Fruit fly (Drosophila melanogaster) whole organism, embryonic: ENCODE measurements around the gene CG33966.

Source experiments
- Abd-B ChIP-seq: fragments of 200-800 bp; sonication (Bioruptor generic); optimal IDR thresholded peaks from 2 replicates; lab custom pipeline; 2018; ENCODE audit warnings: missing biosample characterization, mild to moderate bottlenecking, missing genetic modification characterization, moderate library complexity
- Antp ChIP-seq: fragments of 200-800 bp; sonication (Bioruptor generic); optimal IDR thresholded peaks from 3 replicates; lab custom pipeline; 2016; ENCODE audit warnings: missing biosample characterization, missing genetic modification characterization
- Atf6 ChIP-seq: fragments of 200-800 bp; sonication (Bioruptor generic); IDR thresholded peaks from 2 replicates; pipeline ENCODE4 v1.3.6; 2022; ENCODE audit warnings: missing biosample characterization, missing genetic modification characterization
- CG10209 ChIP-seq: fragments of 200-800 bp; sonication (Bioruptor generic); optimal IDR thresholded peaks from 3 replicates; lab custom pipeline; 2017; ENCODE audit warnings: missing biosample characterization, mild to moderate bottlenecking, missing genetic modification characterization, missing genetic modification reagents
- CG10267 ChIP-seq: fragments of 200-800 bp; sonication (Bioruptor generic); optimal IDR thresholded peaks from 2 replicates; lab custom pipeline; 2018; ENCODE audit warnings: missing biosample characterization, mild to moderate bottlenecking, missing genetic modification characterization, moderate library complexity
- CG1233 ChIP-seq: fragments of 200-800 bp; sonication (Bioruptor generic); optimal IDR thresholded peaks from 4 replicates; lab custom pipeline; 2018; ENCODE audit warnings: missing biosample characterization, mild to moderate bottlenecking, missing genetic modification characterization
- CG13123 ChIP-seq: fragments of 200-800 bp; sonication (Bioruptor generic); optimal IDR thresholded peaks from 2 replicates; lab custom pipeline; 2016; ENCODE audit warnings: missing biosample characterization, missing genetic modification characterization
- CG14441 ChIP-seq: fragments of 200-800 bp; sonication (Bioruptor generic); IDR thresholded peaks from 2 replicates; pipeline ENCODE4 v1.3.6; 2022; ENCODE audit warnings: missing biosample characterization, missing genetic modification characterization
- CG1647 ChIP-seq: fragments of 200-800 bp; sonication (Bioruptor generic); optimal IDR thresholded peaks from 3 replicates; lab custom pipeline; 2016; ENCODE audit warnings: missing biosample characterization, missing genetic modification characterization
- CG18011 ChIP-seq: fragments of 200-800 bp; sonication (Bioruptor generic); optimal IDR thresholded peaks from 2 replicates; lab custom pipeline; 2017; ENCODE audit warnings: missing biosample characterization, missing genetic modification characterization, mild to moderate bottlenecking, moderate library complexity, missing genotype
- CG2129 ChIP-seq: fragments of 200-800 bp; sonication (Bioruptor generic); IDR thresholded peaks from 2 replicates; pipeline ENCODE4 v1.3.6; 2022; ENCODE audit warnings: missing biosample characterization, missing genetic modification characterization; ENCODE audit not compliant: partially characterized antibody
- CG2199 ChIP-seq: fragments of 200-800 bp; sonication (Bioruptor generic); IDR thresholded peaks from 3 replicates; pipeline ENCODE4 v1.3.6; 2022; ENCODE audit warnings: missing biosample characterization, missing genetic modification characterization
- CG2712 ChIP-seq: fragments of 200-800 bp; optimal IDR thresholded peaks from 3 replicates; lab custom pipeline; 2019; ENCODE audit warnings: missing biosample characterization, mild to moderate bottlenecking, missing genetic modification characterization, moderate library complexity
- CG33213 ChIP-seq: fragments of 200-800 bp; sonication (Bioruptor generic); optimal IDR thresholded peaks from 3 replicates; lab custom pipeline; 2016; ENCODE audit warnings: missing biosample characterization, missing genetic modification characterization
- CG6272 ChIP-seq: fragments of 200-800 bp; sonication (Bioruptor generic); IDR thresholded peaks from 2 replicates; pipeline ENCODE4 v1.3.6; 2022; ENCODE audit warnings: missing biosample characterization, missing genetic modification characterization
- CG6765 ChIP-seq: fragments of 200-800 bp; sonication (Bioruptor generic); optimal IDR thresholded peaks from 3 replicates; lab custom pipeline; 2017; ENCODE audit warnings: missing biosample characterization, mild to moderate bottlenecking, missing genetic modification characterization
- CG9727 ChIP-seq: fragments of 200-800 bp; sonication (Bioruptor generic); optimal IDR thresholded peaks from 3 replicates; lab custom pipeline; 2017; ENCODE audit warnings: missing biosample characterization, mild to moderate bottlenecking, missing genetic modification characterization
- Chrac-16 ChIP-seq: fragments of 200-800 bp; sonication (Bioruptor generic); optimal IDR thresholded peaks from 3 replicates; lab custom pipeline; 2016; ENCODE audit warnings: missing biosample characterization, missing genetic modification characterization
- Deaf1 ChIP-seq: fragments of 200-800 bp; optimal IDR thresholded peaks from 3 replicates; lab custom pipeline; 2019; ENCODE audit warnings: missing biosample characterization, mild to moderate bottlenecking, missing genetic modification characterization, moderate library complexity
- HHEX ChIP-seq: fragments of 200-800 bp; sonication (Bioruptor generic); optimal IDR thresholded peaks from 3 replicates; lab custom pipeline; 2017; ENCODE audit warnings: missing biosample characterization, mild to moderate bottlenecking, missing genetic modification characterization, missing genetic modification reagents
- HmgZ ChIP-seq: fragments of 200-800 bp; sonication (Bioruptor generic); optimal IDR thresholded peaks from 2 replicates; lab custom pipeline; 2018; ENCODE audit warnings: missing biosample characterization, mild to moderate bottlenecking, missing genetic modification characterization
- Hr3 ChIP-seq: fragments of 200-800 bp; sonication (Bioruptor generic); optimal IDR thresholded peaks from 3 replicates; lab custom pipeline; 2016; ENCODE audit warnings: missing biosample characterization, missing genetic modification characterization
- Hr78 ChIP-seq, 2 experiments: fragments of 200-800 bp in 1 of 2; fragments of >200 bp in 1 of 2; sonication (Bioruptor generic) in 1 of 2; optimal IDR thresholded peaks; 2 replicates each; lab custom pipeline; 2017 to 2019; ENCODE audit warnings: missing biosample characterization in 2 of 2, missing genetic modification characterization in 2 of 2, mild to moderate bottlenecking in 1 of 2, moderate library complexity in 1 of 2
- Opbp ChIP-seq: fragments of 200-800 bp; sonication (Bioruptor generic); IDR thresholded peaks from 3 replicates; pipeline ENCODE4 v1.3.6; 2022; ENCODE audit warnings: missing biosample characterization, missing genetic modification characterization; ENCODE audit not compliant: partially characterized antibody
- Taf1 ChIP-seq: fragments of 200-800 bp; sonication (Bioruptor generic); IDR thresholded peaks from 2 replicates; pipeline ENCODE4 v1.3.6; 2022; ENCODE audit warnings: missing biosample characterization, missing genetic modification characterization
- ap ChIP-seq: fragments of 200-800 bp; sonication (Bioruptor generic); IDR thresholded peaks from 2 replicates; pipeline ENCODE4 v1.3.6; 2022; ENCODE audit warnings: missing biosample characterization, missing genetic modification characterization
- cad ChIP-seq: fragments of >200 bp; optimal IDR thresholded peaks from 2 replicates; lab custom pipeline; 2017; ENCODE audit warnings: missing biosample characterization, missing genetic modification characterization
- cato ChIP-seq: fragments of 200-800 bp; sonication (Bioruptor generic); optimal IDR thresholded peaks from 2 replicates; lab custom pipeline; 2016; ENCODE audit warnings: missing biosample characterization, missing genetic modification characterization, borderline replicate concordance
- croc ChIP-seq: fragments of 200-800 bp; sonication (Bioruptor generic); conservative IDR thresholded peaks from 3 replicates; pipeline ENCODE4 v1.3.6; 2022; ENCODE audit warnings: missing biosample characterization, missing genetic modification characterization
- crp ChIP-seq, 2 experiments: fragments of 200-800 bp; sonication (Bioruptor generic); optimal IDR thresholded peaks; 2 replicates in 1 of 2; 3 replicates in 1 of 2; lab custom pipeline; 2017; ENCODE audit warnings: missing biosample characterization in 2 of 2, missing genetic modification characterization in 2 of 2, mild to moderate bottlenecking in 1 of 2, moderate library complexity in 1 of 2
- dpn ChIP-seq, 2 experiments: fragments of 200-800 bp; sonication (Bioruptor generic); optimal IDR thresholded peaks; 3 replicates each; lab custom pipeline; 2016; ENCODE audit warnings: missing biosample characterization in 2 of 2, missing genetic modification characterization in 2 of 2
- exex ChIP-seq: fragments of 200-800 bp; sonication (Bioruptor generic); optimal IDR thresholded peaks from 4 replicates; lab custom pipeline; 2018; ENCODE audit warnings: missing biosample characterization, mild to moderate bottlenecking, missing genetic modification characterization, moderate library complexity
- fd64A ChIP-seq: fragments of 200-800 bp; sonication (Bioruptor generic); optimal IDR thresholded peaks from 3 replicates; lab custom pipeline; 2018; ENCODE audit warnings: missing biosample characterization, mild to moderate bottlenecking, missing genetic modification characterization
- grn ChIP-seq: fragments of 200-800 bp; sonication (Bioruptor generic); optimal IDR thresholded peaks from 3 replicates; lab custom pipeline; 2017; ENCODE audit warnings: missing biosample characterization, missing genetic modification characterization
- jigr1 ChIP-seq: fragments of 200-800 bp; sonication (Bioruptor generic); IDR thresholded peaks from 3 replicates; pipeline ENCODE4 v1.3.6; 2022; ENCODE audit warnings: missing biosample characterization, missing genetic modification characterization
- knrl ChIP-seq: fragments of 200-800 bp; sonication (Bioruptor generic); IDR thresholded peaks from 3 replicates; pipeline ENCODE4 v1.3.6; 2022; ENCODE audit warnings: missing biosample characterization, missing genetic modification characterization; ENCODE audit not compliant: partially characterized antibody
- lov ChIP-seq, 2 experiments: fragments of 200-800 bp in 1 of 2; fragments of >200 bp in 1 of 2; sonication (Bioruptor generic) in 1 of 2; IDR thresholded peaks in 1 of 2; optimal IDR thresholded peaks in 1 of 2; 2 replicates in 1 of 2; 3 replicates in 1 of 2; pipeline versions ENCODE4 v1.3.6 to Lab custom; 2017 to 2022; ENCODE audit warnings: missing biosample characterization in 1 of 2, missing genetic modification characterization in 1 of 2
- nmo ChIP-seq: fragments of 200-800 bp; sonication (Bioruptor generic); optimal IDR thresholded peaks from 2 replicates; lab custom pipeline; 2018; ENCODE audit warnings: missing biosample characterization, mild to moderate bottlenecking, missing genetic modification characterization, moderate library complexity
- nom ChIP-seq: fragments of 200-800 bp; sonication (Bioruptor generic); optimal IDR thresholded peaks from 2 replicates; lab custom pipeline; 2017; ENCODE audit warnings: missing biosample characterization, missing genetic modification characterization, mild to moderate bottlenecking, moderate library complexity, missing genetic modification reagents
- pum ChIP-seq: fragments of 200-800 bp; sonication (Bioruptor generic); optimal IDR thresholded peaks from 2 replicates; lab custom pipeline; 2016; ENCODE audit warnings: missing biosample characterization, missing genetic modification characterization
- seq ChIP-seq: fragments of 200-800 bp; sonication (Bioruptor generic); IDR thresholded peaks from 2 replicates; pipeline ENCODE4 v1.3.6; 2022; ENCODE audit warnings: missing biosample characterization, missing genetic modification characterization
- ssp ChIP-seq: fragments of 200-800 bp; sonication (Bioruptor generic); IDR thresholded peaks from 2 replicates; pipeline ENCODE4 v1.3.6; 2022; ENCODE audit warnings: missing biosample characterization, missing genetic modification characterization
- stwl ChIP-seq: fragments of 200-800 bp; sonication (Bioruptor generic); optimal IDR thresholded peaks from 3 replicates; lab custom pipeline; 2018; ENCODE audit warnings: missing biosample characterization, mild to moderate bottlenecking, missing genetic modification characterization, moderate library complexity
- vfl ChIP-seq: fragments of 200-800 bp; sonication (Bioruptor generic); optimal IDR thresholded peaks from 2 replicates; lab custom pipeline; 2016; ENCODE audit warnings: missing biosample characterization, missing genetic modification characterization

CG33966 gene

DNA sequence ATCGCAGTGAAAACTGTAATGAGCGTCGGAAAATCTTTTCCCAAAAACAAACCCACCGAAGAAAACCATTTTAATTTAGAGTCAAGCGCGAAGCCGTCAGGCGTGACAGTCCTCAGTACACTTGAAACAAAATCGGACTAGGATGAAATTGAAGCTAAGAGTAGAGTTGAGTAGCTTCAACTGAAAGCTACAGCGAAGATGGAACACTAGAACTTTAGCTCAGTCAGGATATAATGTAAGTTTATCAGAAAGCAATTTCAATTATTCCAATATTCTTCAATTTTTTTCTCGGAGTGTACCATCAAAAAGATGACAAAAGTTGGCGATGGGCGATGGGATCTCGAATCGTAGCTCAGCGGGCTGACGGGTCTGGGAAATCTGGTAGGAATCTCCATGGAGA is 17.5 kb upstream of the CG33966 start (continued):
- peak; percentile 14 for TF ChIP-seq Abd-B (GFP tag; lab: Kevin White, UChicago)
- TF ChIP-seq croc: 0 out of 3 replicates have a peak, but pooled peaks have one; percentile 20
- TF ChIP-seq CG14441 (GFP tag; lab: Robert Waterston, UW): 0 out of 2 replicates have a peak, but pooled peaks have one; percentile 18
- peak; percentile 6 for TF ChIP-seq CG1233 (GFP tag; lab: Kevin White, UChicago)
- TF ChIP-seq Chrac-16 (GFP tag; lab: Kevin White, UChicago): peak; percentile 17
- peak; percentile 20 for TF ChIP-seq Antp (GFP tag; lab: Kevin White, UChicago)
- TF ChIP-seq pum (GFP tag; lab: Kevin White, UChicago): peak; percentile 38
- no peak for TF ChIP-seq cato (GFP tag; lab: Kevin White, UChicago)
- peak; percentile 33 for TF ChIP-seq CG33213
- TF ChIP-seq dpn (GFP tag; optimal IDR thresholded peaks at IDR 0.05; lab: Kevin White, UChicago): peak; percentile 16 to 39
- TF ChIP-seq HHEX (GFP tag; lab: Kevin White, UChicago): peak; percentile 29
- TF ChIP-seq CG10267 (tag; lab: Kevin White, UChicago): peak; percentile 14
- TF ChIP-seq CG9727 (GFP tag; lab: Kevin White, UChicago): peak; percentile 9
- TF ChIP-seq, all 482 proteins: peak for 152

DNA sequence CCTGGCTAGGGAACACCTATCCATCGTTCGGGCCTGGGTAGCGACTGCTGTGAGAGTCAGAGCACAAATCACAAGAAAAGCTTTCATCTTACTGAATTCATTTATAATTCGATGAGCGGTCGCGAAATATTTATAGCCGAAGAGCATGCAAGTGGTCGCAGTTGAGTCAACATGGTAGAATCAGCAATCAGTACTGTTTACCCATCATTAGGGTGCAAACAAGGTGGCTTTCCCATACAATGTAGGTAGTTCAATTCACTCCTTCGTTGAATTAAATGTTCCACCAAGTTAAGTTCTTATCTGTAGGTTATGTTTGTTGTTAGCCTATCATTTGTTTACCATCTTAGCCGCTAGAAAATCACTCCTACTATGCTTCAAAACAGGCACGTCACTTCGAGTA is 15.3 kb upstream of the CG33966 start, which contains the start of gene LysP:
TSS of gene LysP (minus strand) at position 101 of the 400 bp plus-strand sequence.
- TF ChIP-seq nmo (GFP tag; lab: Kevin White, UChicago): no peak
- TF ChIP-seq exex (tag; lab: Kevin White, UChicago): peak; percentile 15
- TF ChIP-seq grn (GFP tag; lab: Kevin White, UChicago): peak; percentile 43
- no peak for TF ChIP-seq crp (GFP tag; optimal IDR thresholded peaks at IDR 0.05; lab: Kevin White, UChicago)
- TF ChIP-seq, all 482 proteins: peak for 2

DNA sequence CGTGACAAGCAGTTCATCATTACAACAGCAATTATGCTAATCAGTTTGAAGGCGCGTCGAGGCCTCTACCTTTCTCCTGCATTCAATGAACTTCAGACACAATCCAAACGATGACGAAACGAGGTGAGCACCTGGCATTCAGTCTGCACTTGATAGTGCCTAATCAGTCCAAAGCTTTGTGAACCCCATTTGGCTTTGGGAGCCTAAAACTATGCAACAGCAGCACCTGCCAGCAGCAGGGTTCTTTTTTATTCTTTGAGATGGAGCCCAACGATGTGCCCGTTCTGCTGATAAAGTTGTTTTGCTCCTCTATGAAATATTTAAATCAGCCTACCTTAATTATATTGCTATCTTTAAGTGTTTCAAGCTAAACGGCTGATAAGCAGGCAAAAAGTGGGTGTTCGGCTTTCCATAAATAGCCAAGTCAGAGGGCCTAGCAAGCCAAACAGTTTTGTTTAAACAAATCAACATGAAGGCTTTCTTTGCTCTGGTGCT is 6.6 kb upstream of the CG33966 start, which contains the start of gene LysS:
TSS of gene LysS (plus strand) at position 445 of the 495 bp plus-strand sequence.
- TF ChIP-seq Hr78 (GFP tag; optimal IDR thresholded peaks at IDR 0.05; lab: Kevin White, UChicago): no peak
- no peak for TF ChIP-seq Taf1 (GFP tag; lab: Robert Waterston, UW)
- TF ChIP-seq CG6272: no peak
- no peak for TF ChIP-seq fd64A
- peak; percentile 23 for TF ChIP-seq grn (GFP tag; lab: Kevin White, UChicago)
- 0 out of 3 replicates have a peak, but pooled peaks have one; percentile 36 for TF ChIP-seq CG2199 (GFP tag; lab: Robert Waterston, UW)
- no peak for TF ChIP-seq CG2712 (tag; lab: Kevin White, UChicago)
- TF ChIP-seq CG10209 (GFP tag; lab: Kevin White, UChicago): no peak
- TF ChIP-seq lov (optimal IDR thresholded peaks at IDR 0.05; lab: Kevin White, UChicago): no peak
- no peak for TF ChIP-seq lov (GFP tag; IDR thresholded peaks at IDR 0.05; lab: Robert Waterston, UW)
- no peak for TF ChIP-seq CG13123 (GFP tag; lab: Kevin White, UChicago)
- TF ChIP-seq Deaf1: no peak
- no peak for TF ChIP-seq CG1647 (GFP tag; lab: Kevin White, UChicago)
- TF ChIP-seq Atf6 (GFP tag; lab: Robert Waterston, UW): no peak
- no peak for TF ChIP-seq knrl (GFP tag; lab: Robert Waterston, UW)
- no peak for TF ChIP-seq CG2129 (GFP tag; lab: Robert Waterston, UW)
- TF ChIP-seq ssp (GFP tag; lab: Robert Waterston, UW): no peak
- no peak for TF ChIP-seq jigr1 (GFP tag; lab: Robert Waterston, UW)
- no peak for TF ChIP-seq Hr3
- TF ChIP-seq cad (GFP tag; lab: Kevin White, UChicago): no peak
- no peak for TF ChIP-seq seq (GFP tag; lab: Robert Waterston, UW)
- TF ChIP-seq HmgZ (tag; lab: Kevin White, UChicago): no peak
- TF ChIP-seq exex (tag; lab: Kevin White, UChicago): peak; percentile 58
- no peak for TF ChIP-seq ap (GFP tag; lab: Robert Waterston, UW)
- TF ChIP-seq Opbp (GFP tag; lab: Robert Waterston, UW): no peak
- TF ChIP-seq stwl (tag; lab: Kevin White, UChicago): no peak
- TF ChIP-seq vfl (GFP tag; lab: Kevin White, UChicago): no peak
- TF ChIP-seq CG6765 (GFP tag; lab: Kevin White, UChicago): no peak
- TF ChIP-seq CG18011 (GFP tag; lab: Kevin White, UChicago): peak; percentile 3
- no peak for TF ChIP-seq nom
